Worm (Caenorhabditis elegans) whole organism, L4 larva: ENCODE results near the gene polg-1.

ENCODE experiments used
- F49E8.2 ChIP-seq: sonication (generic microtip); optimal IDR thresholded peaks from 2 replicates; lab custom pipeline; 2016; ENCODE audit warnings: missing compliant biosample characterization, mild to moderate bottlenecking, missing genetic modification characterization, borderline replicate concordance
- ZK337.2 ChIP-seq: fragments of 200-800 bp; sonication (Bioruptor generic); IDR thresholded peaks from 2 replicates; pipeline ENCODE4 v1.3.6; 2022; ENCODE audit warnings: missing genetic modification reagents, missing genetic modification characterization, missing compliant biosample characterization
- aha-1 ChIP-seq: fragments of 150-350 bp; peaks from one replicate; lab custom pipeline; 2014; ENCODE audit warnings: missing biosample characterization, missing genetic modification characterization
- arid-1 ChIP-seq: fragments of 200-800 bp; sonication (Bioruptor generic); conservative IDR thresholded peaks from 2 replicates; pipeline ENCODE4 v1.3.6; 2022; ENCODE audit warnings: missing genetic modification reagents, missing genetic modification characterization, missing compliant biosample characterization
- egl-27 ChIP-seq: sonication (generic microtip); optimal IDR thresholded peaks from 3 replicates; lab custom pipeline; 2017; ENCODE audit warnings: missing biosample characterization, missing genetic modification reagents, missing genetic modification characterization
- tra-1 ChIP-seq: fragments of 200-800 bp; sonication (Bioruptor generic); IDR thresholded peaks from 2 replicates; pipeline ENCODE4 v1.3.6; 2022; ENCODE audit warnings: missing genetic modification reagents, missing genetic modification characterization, missing compliant biosample characterization
- unc-62 ChIP-seq, 3 experiments: fragments of 150-350 bp in 1 of 3; sonication (generic microtip); optimal IDR thresholded peaks in 2 of 3; peaks in 1 of 3; 1 replicate in 1 of 3; 2 replicates in 2 of 3; lab custom pipeline; 2014 to 2017; ENCODE audit warnings: missing biosample characterization in 3 of 3, missing genetic modification characterization in 3 of 3, missing genetic modification reagents in 3 of 3, missing genotype in 1 of 3
- zfp-2 ChIP-seq: sonication (generic microtip); optimal IDR thresholded peaks from 2 replicates; lab custom pipeline; 2016; ENCODE audit warnings: mild to moderate bottlenecking, missing genetic modification characterization, missing compliant biosample characterization

polg-1 gene

DNA sequence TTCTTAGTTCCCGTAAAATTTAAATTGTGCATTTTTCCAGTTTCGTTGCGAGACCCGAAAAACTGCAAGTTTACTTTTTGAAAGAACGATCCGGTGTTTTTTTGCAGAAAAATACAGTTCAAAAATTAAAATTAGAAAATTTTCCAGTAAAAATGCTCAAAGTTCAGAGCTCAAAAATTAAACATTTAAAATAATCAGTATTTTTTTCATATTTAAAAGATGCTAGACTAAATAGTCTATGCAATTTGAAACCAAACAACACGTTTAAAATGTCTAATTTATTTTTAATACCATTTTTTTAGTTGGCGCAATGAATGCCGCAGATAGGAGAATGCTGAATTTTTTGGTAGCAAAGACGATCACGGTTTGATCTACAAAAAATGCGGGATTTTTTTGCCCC lies 52.4 kb downstream of the polg-1 start, which contains the start of gene Y57A10A.2 (continued):
- TF ChIP-seq ZK337.2 (GFP tag; lab: Robert Waterston, UW) (no peak), arid-1 (GFP tag; lab: Robert Waterston, UW) (no peak), zfp-2 (tag; lab: Kevin White, UChicago) (no peak), egl-27 (no peak)

DNA sequence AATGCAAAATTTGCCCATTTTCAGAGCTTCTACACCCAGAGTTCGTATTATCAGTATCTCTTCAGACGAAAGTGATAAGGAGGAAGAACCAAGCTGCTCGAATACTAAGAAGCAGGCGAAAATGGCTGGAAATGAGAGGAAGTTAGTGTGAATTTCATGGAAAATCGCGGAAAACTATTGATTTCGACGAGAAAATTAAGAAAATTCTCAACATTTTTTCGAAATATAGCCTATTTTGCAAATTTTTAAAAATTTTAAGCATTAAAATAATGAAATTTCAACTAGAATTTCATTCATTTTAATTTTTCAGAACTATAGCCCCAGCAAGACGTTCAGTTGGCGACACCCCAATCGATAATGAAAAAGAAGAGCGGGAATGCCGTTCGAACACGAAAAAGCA lies 56.2 kb downstream of the polg-1 start:
- TF ChIP-seq aha-1 (tag; lab: Kevin White, UChicago) (peak; percentile 73), F49E8.2 (tag; lab: Kevin White, UChicago) (no peak), tra-1 (GFP tag; lab: Robert Waterston, UW) (no peak), unc-62 (GFP tag; optimal IDR thresholded peaks at IDR 0.05 in 1 of 2; lab: Kevin White, UChicago) (peak in 1 of 2 experiments; percentile 53), unc-62 (tag; optimal IDR thresholded peaks at IDR 0.05; lab: Kevin White, UChicago) (no peak)
